Worm (Caenorhabditis elegans): Measurements from ENCODE around the gene pmp-3.

- TF ChIP-seq unc-55 (GFP tag; optimal IDR thresholded peaks at IDR 0.05) (no peak), mec-3 (tag; optimal IDR thresholded peaks at IDR 0.05; ENCODE audit: borderline replicate concordance) (no peak), ceh-14 (tag; optimal IDR thresholded peaks at IDR 0.05) (no peak), nhr-11 (tag; optimal IDR thresholded peaks at IDR 0.05) (no peak), ama-1 (optimal IDR thresholded peaks at IDR 0.05) (no peak), ceh-6 (GFP tag; optimal IDR thresholded peaks at IDR 0.05) (no peak)
Measured at ce11 chrV:14645817-14646789, at the start of gene pmp-3, which contains the start of gene rfc-1.

Measured in whole organism, late embryonic.